Worm (Caenorhabditis elegans): Measurements from ENCODE around the gene hst-3.1.

Gene hst-3.1

DNA sequence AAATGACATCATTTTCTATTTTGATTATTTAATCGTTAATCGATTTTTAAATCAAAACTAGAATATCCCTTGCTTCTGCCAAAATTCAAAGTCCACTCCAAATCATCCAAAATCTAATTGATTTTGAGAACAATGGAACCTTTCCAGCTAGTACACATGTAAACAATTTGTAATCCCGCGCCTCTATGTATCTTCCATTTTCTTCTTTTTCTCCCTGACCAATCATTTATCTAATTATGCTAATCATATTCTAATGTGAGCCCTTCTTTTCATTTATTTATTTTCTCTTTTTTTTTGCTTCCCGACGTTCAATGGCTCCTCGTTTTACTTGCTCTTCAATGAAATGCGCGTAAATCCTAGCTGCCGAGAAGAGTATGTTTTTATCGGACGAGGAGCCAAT is 30.9 kb downstream of the hst-3.1 start:
- TF ChIP-seq bed-2 (GFP tag; IDR thresholded peaks at IDR 0.05) (no peak), tbx-9 (tag; optimal IDR thresholded peaks at IDR 0.05; ENCODE audit: borderline replicate concordance) (no peak), egrh-3 (GFP tag; IDR thresholded peaks at IDR 0.05) (no peak)

DNA sequence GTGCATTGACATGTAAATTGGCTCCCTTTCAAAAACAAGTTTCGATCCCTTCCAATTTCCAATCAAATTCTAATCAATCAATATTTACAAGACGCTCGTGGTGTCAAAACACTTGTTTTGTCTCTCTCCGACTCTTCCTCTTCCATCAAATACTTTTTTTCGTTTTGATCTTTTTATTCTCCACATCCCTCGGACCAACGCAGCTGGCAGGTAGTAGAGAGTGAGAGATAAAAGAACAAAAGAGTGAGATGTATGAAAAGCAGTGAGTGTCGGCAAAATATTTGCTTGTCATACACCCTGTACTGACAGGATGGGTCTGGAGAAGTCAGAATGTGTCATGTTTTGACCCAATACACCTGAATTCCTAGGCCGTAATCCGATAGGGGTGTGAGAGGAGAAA is 32.3 kb downstream of the hst-3.1 start:
- no peak for TF ChIP-seq unc-130 (GFP tag; optimal IDR thresholded peaks at IDR 0.05)
- TF ChIP-seq mel-28 (tag; optimal IDR thresholded peaks at IDR 0.05; ENCODE audit: borderline replicate concordance): no peak
- TF ChIP-seq aptf-3 (GFP tag; IDR thresholded peaks at IDR 0.05): no peak
- TF ChIP-seq K12H6.12 (tag; optimal IDR thresholded peaks at IDR 0.05): no peak
- no peak for TF ChIP-seq madf-8 (GFP tag; conservative IDR thresholded peaks at IDR 0.05)
- TF ChIP-seq lin-54 (GFP tag; optimal IDR thresholded peaks at IDR 0.05): no peak
- TF ChIP-seq ztf-22 (GFP tag; optimal IDR thresholded peaks at IDR 0.05): no peak
- no peak for TF ChIP-seq lin-35 (GFP tag; optimal IDR thresholded peaks at IDR 0.05)
- no peak for TF ChIP-seq madf-3 (GFP tag; IDR thresholded peaks at IDR 0.05)
- no peak for TF ChIP-seq Y67H2A.10 (GFP tag; conservative IDR thresholded peaks at IDR 0.05)
- no peak for TF ChIP-seq mcd-1 (GFP tag; IDR thresholded peaks at IDR 0.05)
- TF ChIP-seq bed-2 (GFP tag; IDR thresholded peaks at IDR 0.05): no peak

DNA sequence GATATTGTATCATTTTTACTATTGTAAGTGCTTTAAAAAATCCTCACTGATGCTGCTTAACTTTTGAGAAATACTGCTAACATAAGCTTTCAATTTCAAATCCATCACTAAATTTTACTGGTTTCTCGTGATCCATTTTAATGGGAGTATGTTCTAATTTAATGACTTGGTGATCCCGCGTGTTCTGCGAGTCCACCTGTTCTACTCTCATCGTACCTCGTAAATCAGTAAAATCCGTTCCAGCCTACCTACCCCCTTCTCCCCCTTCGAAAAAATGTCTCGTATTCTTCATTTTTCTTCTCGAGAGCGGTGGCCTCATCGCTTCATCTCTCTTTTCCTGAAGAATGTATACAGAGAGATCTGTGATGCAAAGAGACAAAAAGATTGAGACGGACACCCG is 33.5 kb downstream of the hst-3.1 start:
- TF ChIP-seq akir-1 (GFP tag; optimal IDR thresholded peaks at IDR 0.05) (no peak), sdz-38 (tag; optimal IDR thresholded peaks at IDR 0.05) (no peak), ztf-3 (GFP tag; optimal IDR thresholded peaks at IDR 0.05) (no peak), nhr-27 (tag; optimal IDR thresholded peaks at IDR 0.05) (no peak), madf-3 (GFP tag; IDR thresholded peaks at IDR 0.05) (no peak), Y79H2A.3 (GFP tag; conservative IDR thresholded peaks at IDR 0.05) (no peak), ceh-27 (GFP tag; optimal IDR thresholded peaks at IDR 0.05) (no peak)

DNA sequence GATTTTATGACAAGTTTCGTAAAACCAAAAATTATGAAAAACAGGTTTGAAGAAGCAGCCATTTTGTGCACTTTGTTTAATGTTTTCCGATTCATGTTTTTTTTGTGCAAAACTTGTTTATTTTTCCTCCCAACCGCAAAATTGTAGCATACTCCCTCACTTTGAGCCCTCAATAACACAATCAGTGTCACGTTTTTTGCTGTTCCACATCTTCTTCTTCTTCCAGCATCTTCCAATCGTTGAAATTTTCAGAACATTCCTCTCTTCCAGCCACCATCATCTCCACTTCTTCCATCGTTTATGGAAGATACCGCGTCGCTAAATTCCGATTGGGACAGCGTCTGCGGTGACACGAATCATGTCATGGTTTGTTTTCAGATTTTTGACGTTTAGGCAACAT is 36.5 kb downstream of the hst-3.1 start, which contains the start of gene abts-3:
Gene abts-3, plus strand, starts transcription at position 301 of the 400 bp plus-strand sequence.
- TF ChIP-seq hmg-20 (GFP tag; IDR thresholded peaks at IDR 0.05): no peak
- no peak for TF ChIP-seq unc-62 (GFP tag; optimal IDR thresholded peaks at IDR 0.05)
- no peak for TF ChIP-seq attf-5 (GFP tag; optimal IDR thresholded peaks at IDR 0.05)
- TF ChIP-seq Y95B8A.8 (GFP tag; IDR thresholded peaks at IDR 0.05): no peak
- no peak for TF ChIP-seq ama-1 (optimal IDR thresholded peaks at IDR 0.05)
- no peak for TF ChIP-seq ama-1 (GFP tag; optimal IDR thresholded peaks at IDR 0.05)
- no peak for TF ChIP-seq mxl-1 (tag; optimal IDR thresholded peaks at IDR 0.05)
- no peak for TF ChIP-seq hsf-1 (GFP tag; IDR thresholded peaks at IDR 0.05)
- TF ChIP-seq F57A8.1 (GFP tag; optimal IDR thresholded peaks at IDR 0.05): no peak
- no peak for TF ChIP-seq ztf-26 (tag; optimal IDR thresholded peaks at IDR 0.05)
- no peak for TF ChIP-seq lsl-1 (GFP tag; optimal IDR thresholded peaks at IDR 0.05)

DNA sequence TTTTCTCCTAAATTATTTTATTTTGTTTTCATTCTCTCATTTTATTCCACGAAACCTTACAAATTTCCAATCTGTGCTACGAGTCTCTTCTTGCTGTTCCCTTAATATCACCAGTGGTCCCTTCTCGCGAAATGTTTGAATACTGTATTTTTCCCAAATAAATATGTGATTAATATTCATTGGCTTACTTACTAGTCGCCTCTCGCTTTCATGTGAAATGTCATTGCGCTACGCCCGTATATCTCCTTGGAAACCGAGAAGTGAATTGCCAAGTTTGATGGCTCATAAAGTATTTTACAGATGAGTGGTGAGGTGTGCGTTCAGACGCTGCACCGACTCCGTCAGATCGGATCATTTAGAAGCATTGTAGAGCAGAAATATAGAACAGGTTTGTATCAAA is 43.8 kb downstream of the hst-3.1 start, which contains the start of gene rars-2:
Gene rars-2, plus strand, starts transcription at position 301 of the 400 bp plus-strand sequence.
- TF ChIP-seq madf-6 (GFP tag; IDR thresholded peaks at IDR 0.05) (peak; percentile 39; the same call in 1 of the 2 replicates), ztf-22 (GFP tag; optimal IDR thresholded peaks at IDR 0.05) (no peak), nhr-90 (tag; optimal IDR thresholded peaks at IDR 0.05) (no peak), madf-8 (GFP tag; conservative IDR thresholded peaks at IDR 0.05) (0 out of 2 replicates have a peak, but pooled peaks have one; percentile 8)
